Fruit fly (Drosophila melanogaster) whole organism, embryonic: ENCODE data around the gene CG14221.

Source experiments
- B-H2 ChIP-seq: fragments of 200-800 bp; sonication (Bioruptor generic); optimal IDR thresholded peaks from 2 replicates; lab custom pipeline; 2018; ENCODE audit warnings: missing biosample characterization, mild to moderate bottlenecking, missing genetic modification characterization
- CG10147 ChIP-seq: fragments of 200-800 bp; sonication (Bioruptor generic); optimal IDR thresholded peaks from 2 replicates; lab custom pipeline; 2019; ENCODE audit warnings: missing biosample characterization, mild to moderate bottlenecking, missing genetic modification characterization, moderate library complexity
- CG10274 ChIP-seq: fragments of 200-800 bp; sonication (Bioruptor generic); optimal IDR thresholded peaks from 3 replicates; lab custom pipeline; 2017; ENCODE audit warnings: missing biosample characterization, mild to moderate bottlenecking, missing genetic modification characterization
- CG10959 ChIP-seq: fragments of 200-800 bp; sonication (Bioruptor generic); IDR thresholded peaks from 2 replicates; pipeline ENCODE4 v1.3.6; 2022; ENCODE audit warnings: missing biosample characterization, missing genetic modification characterization
- CG11723 ChIP-seq: fragments of 200-800 bp; sonication (Bioruptor generic); optimal IDR thresholded peaks from 2 replicates; lab custom pipeline; 2017; ENCODE audit warnings: missing biosample characterization, mild to moderate bottlenecking, missing genetic modification characterization
- CG12299 ChIP-seq: fragments of 200-800 bp; sonication (Bioruptor generic); optimal IDR thresholded peaks from 2 replicates; lab custom pipeline; 2018; ENCODE audit warnings: missing biosample characterization, mild to moderate bottlenecking, missing genetic modification characterization
- CG12659 ChIP-seq: fragments of 200-800 bp; sonication (Bioruptor generic); optimal IDR thresholded peaks from 3 replicates; lab custom pipeline; 2017; ENCODE audit warnings: mild to moderate bottlenecking, missing biosample characterization, missing genetic modification reagents, missing genetic modification characterization
- CG13287 ChIP-seq: fragments of 200-800 bp; sonication (Bioruptor generic); IDR thresholded peaks from 2 replicates; pipeline ENCODE4 v1.3.6; 2022; ENCODE audit warnings: missing biosample characterization, missing genetic modification characterization; ENCODE audit not compliant: partially characterized antibody
- CG13624 ChIP-seq: fragments of 200-800 bp; sonication (Bioruptor generic); optimal IDR thresholded peaks from 2 replicates; lab custom pipeline; 2016; ENCODE audit warnings: missing biosample characterization, missing genetic modification characterization
- CG15479 ChIP-seq: fragments of 200-800 bp; sonication (Bioruptor generic); optimal IDR thresholded peaks from 3 replicates; lab custom pipeline; 2019; ENCODE audit warnings: missing biosample characterization, mild to moderate bottlenecking, missing genetic modification characterization, moderate library complexity
- CG15601 ChIP-seq: fragments of 200-800 bp; sonication (Bioruptor generic); optimal IDR thresholded peaks from 3 replicates; lab custom pipeline; 2019; ENCODE audit warnings: missing biosample characterization, mild to moderate bottlenecking, missing genetic modification characterization, moderate library complexity
- CG1832 ChIP-seq: fragments of 200-800 bp; sonication (Bioruptor generic); optimal IDR thresholded peaks from 2 replicates; lab custom pipeline; 2017; ENCODE audit warnings: missing biosample characterization, mild to moderate bottlenecking, missing genetic modification characterization, inconsistent platforms
- CG18619 ChIP-seq: fragments of 200-800 bp; sonication (Bioruptor generic); optimal IDR thresholded peaks from 3 replicates; lab custom pipeline; 2017; ENCODE audit warnings: missing biosample characterization, mild to moderate bottlenecking, missing genetic modification characterization
- CG2199 ChIP-seq: fragments of 200-800 bp; sonication (Bioruptor generic); IDR thresholded peaks from 3 replicates; pipeline ENCODE4 v1.3.6; 2022; ENCODE audit warnings: missing biosample characterization, missing genetic modification characterization
- CG3163 ChIP-seq: fragments of 200-800 bp; sonication (Bioruptor generic); optimal IDR thresholded peaks from 3 replicates; lab custom pipeline; 2016; ENCODE audit warnings: missing biosample characterization, missing genetic modification characterization
- CG34224 ChIP-seq: fragments of 200-800 bp; sonication (Bioruptor generic); IDR thresholded peaks from 3 replicates; pipeline ENCODE4 v1.3.6; 2022; ENCODE audit warnings: missing biosample characterization, missing genetic modification characterization; ENCODE audit not compliant: partially characterized antibody
- CG3838 ChIP-seq: fragments of 200-800 bp; sonication (Bioruptor generic); optimal IDR thresholded peaks from 3 replicates; lab custom pipeline; 2016; ENCODE audit warnings: missing biosample characterization, missing genetic modification characterization
- CG8281 ChIP-seq: fragments of 200-800 bp; sonication (Bioruptor generic); optimal IDR thresholded peaks from 2 replicates; lab custom pipeline; 2018; ENCODE audit warnings: missing biosample characterization, mild to moderate bottlenecking, missing genetic modification characterization, moderate library complexity
- CG8924 ChIP-seq: fragments of 200-800 bp; optimal IDR thresholded peaks from 3 replicates; lab custom pipeline; 2019; ENCODE audit warnings: missing biosample characterization, mild to moderate bottlenecking, missing genetic modification characterization, moderate library complexity
- CG9797 ChIP-seq: fragments of 200-800 bp; sonication (Bioruptor generic); optimal IDR thresholded peaks from 3 replicates; lab custom pipeline; 2018; ENCODE audit warnings: missing biosample characterization, mild to moderate bottlenecking, missing genetic modification characterization
- Doc3 ChIP-seq: fragments of 200-800 bp; sonication (Bioruptor generic); IDR thresholded peaks from 3 replicates; pipeline ENCODE4 v1.3.6; 2022; ENCODE audit warnings: missing biosample characterization, missing genetic modification characterization; ENCODE audit not compliant: partially characterized antibody
- H2.0 ChIP-seq: fragments of 200-800 bp; sonication (Bioruptor generic); IDR thresholded peaks from 2 replicates; pipeline ENCODE4 v1.3.6; 2022; ENCODE audit warnings: missing biosample characterization, missing genetic modification characterization
- HLH3B ChIP-seq: fragments of 200-800 bp; sonication (Bioruptor generic); IDR thresholded peaks from 2 replicates; pipeline ENCODE4 v1.3.6; 2022; ENCODE audit warnings: missing biosample characterization, missing genetic modification characterization
- HLH54F ChIP-seq: fragments of 200-800 bp; sonication (Bioruptor generic); optimal IDR thresholded peaks from 3 replicates; lab custom pipeline; 2016; ENCODE audit warnings: missing biosample characterization, missing genetic modification characterization
- MBD-R2 ChIP-seq: fragments of 200-800 bp; sonication (Bioruptor generic); IDR thresholded peaks from 2 replicates; pipeline ENCODE4 v1.3.6; 2022; ENCODE audit warnings: missing biosample characterization, missing genetic modification characterization
- MTF-1 ChIP-seq: fragments of 200-800 bp; sonication (Bioruptor generic); optimal IDR thresholded peaks from 2 replicates; lab custom pipeline; 2018; ENCODE audit warnings: missing biosample characterization, mild to moderate bottlenecking, missing genetic modification characterization, borderline replicate concordance
- Max ChIP-seq: fragments of 200-800 bp; sonication (Bioruptor generic); optimal IDR thresholded peaks from 2 replicates; lab custom pipeline; 2016; ENCODE audit warnings: missing biosample characterization, mild to moderate bottlenecking, missing genetic modification characterization
- Med ChIP-seq: fragments of 200-800 bp; sonication (Bioruptor generic); peaks from one replicate; lab custom pipeline; 2016; ENCODE audit warnings: missing biosample characterization, missing genetic modification characterization, mild to moderate bottlenecking, inconsistent platforms, moderate library complexity
- NC2α ChIP-seq: fragments of 200-800 bp; sonication (Bioruptor generic); optimal IDR thresholded peaks from 2 replicates; lab custom pipeline; 2016; ENCODE audit warnings: missing biosample characterization, missing genetic modification characterization
- Nf-YB ChIP-seq: fragments of 200-800 bp; sonication (Bioruptor generic); optimal IDR thresholded peaks from 3 replicates; lab custom pipeline; 2019; ENCODE audit warnings: missing biosample characterization, mild to moderate bottlenecking, missing genetic modification characterization, moderate library complexity
- Optix ChIP-seq: fragments of 200-800 bp; sonication (Bioruptor generic); IDR thresholded peaks from 3 replicates; pipeline ENCODE4 v1.3.6; 2022; ENCODE audit warnings: missing biosample characterization, missing genetic modification characterization
- Poxn ChIP-seq: fragments of 200-800 bp; sonication (Bioruptor generic); IDR thresholded peaks from 2 replicates; pipeline ENCODE4 v1.3.6; 2022; ENCODE audit warnings: missing biosample characterization, missing genetic modification characterization
- Sry-β ChIP-seq: fragments of 200-800 bp; sonication (Bioruptor generic); optimal IDR thresholded peaks from 2 replicates; lab custom pipeline; 2018; ENCODE audit warnings: missing biosample characterization, mild to moderate bottlenecking, missing genetic modification characterization, moderate library complexity
- da ChIP-seq: fragments of 200-800 bp; sonication (Bioruptor generic); optimal IDR thresholded peaks from 2 replicates; lab custom pipeline; 2016; ENCODE audit warnings: missing biosample characterization, missing genetic modification characterization
- dan ChIP-seq: fragments of 200-800 bp; sonication (Bioruptor generic); IDR thresholded peaks from 2 replicates; pipeline ENCODE4 v1.3.6; 2022; ENCODE audit warnings: missing biosample characterization, missing genetic modification characterization
- dimm ChIP-seq: fragments of 200-800 bp; sonication (Bioruptor generic); IDR thresholded peaks from 2 replicates; pipeline ENCODE4 v1.3.6; 2022; ENCODE audit warnings: missing biosample characterization, missing genetic modification characterization
- ems ChIP-seq: fragments of 200-800 bp; sonication (Bioruptor generic); optimal IDR thresholded peaks from 3 replicates; lab custom pipeline; 2016; ENCODE audit warnings: missing biosample characterization, missing genetic modification characterization
- exex ChIP-seq: fragments of 200-800 bp; sonication (Bioruptor generic); optimal IDR thresholded peaks from 4 replicates; lab custom pipeline; 2018; ENCODE audit warnings: missing biosample characterization, mild to moderate bottlenecking, missing genetic modification characterization, moderate library complexity
- fd102C ChIP-seq: fragments of 200-800 bp; sonication (Bioruptor generic); optimal IDR thresholded peaks from 2 replicates; lab custom pipeline; 2018; ENCODE audit warnings: missing biosample characterization, mild to moderate bottlenecking, missing genetic modification characterization, moderate library complexity
- gfzf ChIP-seq: fragments of 200-800 bp; sonication (Bioruptor generic); optimal IDR thresholded peaks from 2 replicates; lab custom pipeline; 2016; ENCODE audit warnings: missing biosample characterization, mild to moderate bottlenecking, missing genetic modification characterization, moderate library complexity
- insv ChIP-seq, 2 experiments: fragments of 200-800 bp; sonication (Bioruptor generic); optimal IDR thresholded peaks; 3 replicates each; lab custom pipeline; 2016 to 2018; ENCODE audit warnings: missing biosample characterization in 2 of 2, missing genetic modification characterization in 2 of 2
- klu ChIP-seq: fragments of 200-800 bp; sonication (Bioruptor generic); IDR thresholded peaks from 2 replicates; pipeline ENCODE4 v1.3.6; 2022; ENCODE audit warnings: missing biosample characterization, missing genetic modification characterization
- peb ChIP-seq: fragments of 200-800 bp; sonication (Bioruptor generic); IDR thresholded peaks from 2 replicates; pipeline ENCODE4 v1.3.6; 2022; ENCODE audit warnings: missing biosample characterization, missing genetic modification characterization
- prd ChIP-seq, 3 experiments: fragments of >200 bp in 2 of 3; fragments of 200-800 bp in 1 of 3; sonication (Bioruptor generic) in 1 of 3; optimal IDR thresholded peaks in 2 of 3; IDR thresholded peaks in 1 of 3; 2 replicates in 2 of 3; 3 replicates in 1 of 3; pipeline versions ENCODE4 v1.3.6 to Lab custom; 2017 to 2022; ENCODE audit warnings: missing biosample characterization in 1 of 3, missing genetic modification characterization in 1 of 3
- psq ChIP-seq: fragments of 200-800 bp; sonication (Bioruptor generic); optimal IDR thresholded peaks from 2 replicates; lab custom pipeline; 2017; ENCODE audit warnings: missing biosample characterization, missing genetic modification characterization
- repo ChIP-seq: fragments of 200-800 bp; sonication (Bioruptor generic); optimal IDR thresholded peaks from 2 replicates; lab custom pipeline; 2016; ENCODE audit warnings: missing biosample characterization, missing genetic modification characterization
- sc ChIP-seq, 3 experiments: fragments of >200 bp in 2 of 3; fragments of 200-800 bp in 1 of 3; sonication (Bioruptor generic) in 1 of 3; optimal IDR thresholded peaks; 2 replicates in 2 of 3; 3 replicates in 1 of 3; lab custom pipeline; 2017; ENCODE audit warnings: mild to moderate bottlenecking in 1 of 3, missing biosample characterization in 1 of 3, missing genetic modification characterization in 1 of 3, missing genetic modification reagents in 1 of 3
- scrt ChIP-seq: fragments of 200-800 bp; sonication (Bioruptor generic); optimal IDR thresholded peaks from 2 replicates; lab custom pipeline; 2018; ENCODE audit warnings: missing biosample characterization, mild to moderate bottlenecking, missing genetic modification characterization, moderate library complexity
- zen ChIP-seq: fragments of 200-800 bp; sonication (Bioruptor generic); optimal IDR thresholded peaks from 3 replicates; lab custom pipeline; 2018; ENCODE audit warnings: missing biosample characterization, mild to moderate bottlenecking, missing genetic modification characterization, moderate library complexity

Gene CG14221

dm6 chrX:19638328-19638940 is 17.4 kb upstream of the CG14221 start, which contains the start of gene Rcd-1:
TSS of gene Rcd-1 (plus strand) at chrX:19638767.
- no peak for TF ChIP-seq CG10959 (GFP tag; lab: Robert Waterston, UW)
- no peak for TF ChIP-seq Doc3 (GFP tag; lab: Robert Waterston, UW)
- TF ChIP-seq gfzf (GFP tag; lab: Kevin White, UChicago), result peak; percentile 97
- TF ChIP-seq MTF-1 (GFP tag; lab: Kevin White, UChicago), result no peak
- no peak for TF ChIP-seq da (GFP tag; lab: Kevin White, UChicago)
- no peak for TF ChIP-seq Poxn
- no peak for TF ChIP-seq CG1832 (GFP tag; lab: Kevin White, UChicago)
- no peak for TF ChIP-seq CG13624 (GFP tag; lab: Kevin White, UChicago)
- TF ChIP-seq ems (GFP tag; lab: Kevin White, UChicago), result no peak
- TF ChIP-seq insv (GFP tag; optimal IDR thresholded peaks at IDR 0.05; lab: Kevin White, UChicago), result no peak
- no peak for TF ChIP-seq CG3838 (GFP tag; lab: Kevin White, UChicago)
- TF ChIP-seq CG3163 (GFP tag; lab: Kevin White, UChicago), result no peak
- TF ChIP-seq Sry-β, result no peak
- peak; percentile 28 for TF ChIP-seq CG12659 (GFP tag; lab: Kevin White, UChicago)
- no peak for TF ChIP-seq exex (tag; lab: Kevin White, UChicago)
- TF ChIP-seq dan, result no peak
- no peak for TF ChIP-seq Optix (GFP tag; lab: Robert Waterston, UW)
- TF ChIP-seq CG15479, result no peak
- TF ChIP-seq HLH3B (GFP tag; lab: Robert Waterston, UW), result no peak
- no peak for TF ChIP-seq CG10274 (GFP tag; lab: Kevin White, UChicago)
- TF ChIP-seq CG8281 (tag; lab: Kevin White, UChicago), result no peak
- peak; percentile 10 for TF ChIP-seq CG18619 (GFP tag; lab: Kevin White, UChicago)
- no peak for TF ChIP-seq CG8924
- no peak for TF ChIP-seq CG11723
- no peak for TF ChIP-seq zen
- TF ChIP-seq klu (GFP tag; lab: Robert Waterston, UW), result no peak
- TF ChIP-seq fd102C (GFP tag; lab: Kevin White, UChicago), result no peak
- TF ChIP-seq CG10147 (GFP tag; lab: Kevin White, UChicago), result no peak
- no peak for TF ChIP-seq CG12299 (tag; lab: Kevin White, UChicago)
- peak; percentile 35; the same call in 1 of the 2 replicates for TF ChIP-seq MBD-R2 (GFP tag; lab: Robert Waterston, UW)
- no peak for TF ChIP-seq CG13287 (GFP tag; lab: Robert Waterston, UW)
- TF ChIP-seq scrt (GFP tag; lab: Kevin White, UChicago), result no peak
- no peak for TF ChIP-seq sc (optimal IDR thresholded peaks at IDR 0.05; lab: Kevin White, UChicago)
- TF ChIP-seq sc (GFP tag; optimal IDR thresholded peaks at IDR 0.05; lab: Kevin White, UChicago), result no peak
- TF ChIP-seq Nf-YB (GFP tag; lab: Kevin White, UChicago), result no peak
- TF ChIP-seq repo (GFP tag; lab: Kevin White, UChicago), result no peak
- TF ChIP-seq B-H2, result no peak
- no peak for TF ChIP-seq Med
- no peak for TF ChIP-seq prd (optimal IDR thresholded peaks at IDR 0.05; lab: Kevin White, UChicago)
- no peak for TF ChIP-seq prd (GFP tag; IDR thresholded peaks at IDR 0.05; lab: Robert Waterston, UW)
- TF ChIP-seq dimm (GFP tag; lab: Robert Waterston, UW), result no peak
- no peak for TF ChIP-seq CG15601 (tag; lab: Kevin White, UChicago)
- no peak for TF ChIP-seq CG34224
- TF ChIP-seq CG2199 (GFP tag; lab: Robert Waterston, UW), result no peak
- peak; percentile 91 for TF ChIP-seq CG9797
- no peak for TF ChIP-seq NC2α (GFP tag; lab: Kevin White, UChicago)
- no peak for TF ChIP-seq H2.0 (GFP tag; lab: Robert Waterston, UW)
- TF ChIP-seq peb (GFP tag; lab: Robert Waterston, UW), result no peak
- TF ChIP-seq psq (GFP tag; lab: Kevin White, UChicago), result no peak
- no peak for TF ChIP-seq Max
- no peak for TF ChIP-seq HLH54F
